Worm (Caenorhabditis elegans) whole organism, late embryonic: ENCODE results near the gene F07C4.10.

Experiments used
- C08G9.2 ChIP-seq: sonication (generic microtip); optimal IDR thresholded peaks from 2 replicates; lab custom pipeline; 2016; ENCODE audit warnings: mild to moderate bottlenecking, missing genetic modification characterization, moderate library complexity, missing compliant biosample characterization
- ama-1 ChIP-seq: fragments of 150-350 bp; optimal IDR thresholded peaks from 2 replicates; lab custom pipeline; 2014
- ceh-24 ChIP-seq: sonication (generic microtip); optimal IDR thresholded peaks from 2 replicates; lab custom pipeline; 2016; ENCODE audit warnings: mild to moderate bottlenecking, missing genetic modification characterization, missing compliant biosample characterization
- dmd-4 ChIP-seq: sonication (generic microtip); optimal IDR thresholded peaks from 2 replicates; lab custom pipeline; 2016; ENCODE audit warnings: borderline replicate concordance, missing genetic modification characterization, missing compliant biosample characterization
- hlh-30 ChIP-seq: sonication (generic microtip); optimal IDR thresholded peaks from 2 replicates; lab custom pipeline; 2017; ENCODE audit warnings: antibody characterized with exemption, missing genetic modification characterization, missing compliant biosample characterization; ENCODE audit not compliant: insufficient read depth
- lin-11 ChIP-seq: fragments of 200-800 bp; sonication (Bioruptor generic); optimal IDR thresholded peaks from 2 replicates; lab custom pipeline; 2018; ENCODE audit warnings: mild to moderate bottlenecking, missing genetic modification characterization, missing compliant biosample characterization
- pag-3 ChIP-seq: sonication (generic microtip); optimal IDR thresholded peaks from 2 replicates; lab custom pipeline; 2016; ENCODE audit warnings: missing compliant biosample characterization, missing genetic modification characterization, borderline replicate concordance
- pha-4 ChIP-seq: fragments of 150-350 bp; optimal IDR thresholded peaks from 2 replicates; lab custom pipeline; 2018; ENCODE audit warnings: missing biosample characterization, missing genetic modification reagents, missing genetic modification characterization
- sox-2 ChIP-seq: fragments of 200-800 bp; sonication (Bioruptor generic); IDR thresholded peaks from 2 replicates; pipeline ENCODE4 v1.3.6; 2022; ENCODE audit warnings: missing genetic modification reagents, missing genetic modification characterization, missing compliant biosample characterization
- tbx-2 ChIP-seq: sonication (generic microtip); optimal IDR thresholded peaks from 2 replicates; lab custom pipeline; 2016; ENCODE audit warnings: missing genetic modification characterization, missing compliant biosample characterization
- tbx-7 ChIP-seq: sonication (generic microtip); optimal IDR thresholded peaks from 2 replicates; lab custom pipeline; 2016; ENCODE audit warnings: missing genotype, missing genetic modification characterization, missing compliant biosample characterization
- ztf-16 ChIP-seq: sonication (generic microtip); optimal IDR thresholded peaks from 2 replicates; lab custom pipeline; 2017; ENCODE audit warnings: missing genetic modification characterization, missing compliant biosample characterization

ce11 chrV:7624652-7625051 lies 15.0 kb downstream of the F07C4.10 start, which contains the start of gene grsp-4:
- TF ChIP-seq ama-1 (lab: Kevin White, UChicago) (no peak), tbx-7 (tag; lab: Kevin White, UChicago) (no peak), sox-2 (GFP tag; lab: Robert Waterston, UW) (no peak), tbx-2 (tag; lab: Kevin White, UChicago) (no peak), dmd-4 (tag; lab: Kevin White, UChicago) (no peak), pha-4 (tag; lab: Kevin White, UChicago) (no peak), lin-11 (no peak), hlh-30 (tag; lab: Kevin White, UChicago) (no peak), ceh-24 (tag; lab: Kevin White, UChicago) (no peak), C08G9.2 (tag; lab: Kevin White, UChicago) (no peak), ztf-16 (tag; lab: Kevin White, UChicago) (no peak), pag-3 (no peak)
